Fruit fly (Drosophila melanogaster): ENCODE results near the gene CG5506.

- TF ChIP-seq CG32121 (GFP tag; IDR thresholded peaks at IDR 0.05), result no peak
- no peak for TF ChIP-seq CG34367 (tag; optimal IDR thresholded peaks at IDR 0.05)
- no peak for TF ChIP-seq rn (GFP tag; IDR thresholded peaks at IDR 0.05)
- no peak for TF ChIP-seq CG10348 (GFP tag; IDR thresholded peaks at IDR 0.05)
- no peak for TF ChIP-seq CG9948 (tag; optimal IDR thresholded peaks at IDR 0.05)
- no peak for TF ChIP-seq D1 (tag; optimal IDR thresholded peaks at IDR 0.05)
- TF ChIP-seq Pif1B (GFP tag; optimal IDR thresholded peaks at IDR 0.05), result no peak
- TF ChIP-seq CG14655 (GFP tag; optimal IDR thresholded peaks at IDR 0.05), result no peak
- no peak for TF ChIP-seq CG8159 (tag; optimal IDR thresholded peaks at IDR 0.05)
- TF ChIP-seq gl (tag; optimal IDR thresholded peaks at IDR 0.05), result no peak
- peak; percentile 66 for TF ChIP-seq EcR (GFP tag; optimal IDR thresholded peaks at IDR 0.05)
- TF ChIP-seq Ets98B (GFP tag; IDR thresholded peaks at IDR 0.05), result no peak
- no peak for TF ChIP-seq Pif1A (GFP tag; optimal IDR thresholded peaks at IDR 0.05)
- no peak for TF ChIP-seq CG4496 (GFP tag; IDR thresholded peaks at IDR 0.05)
Observed at dm6 chr3L:17931887-17932286, 47.7 kb upstream of the CG5506 start.
